Worm (Caenorhabditis elegans): ENCODE data around the gene clec-242.

Gene clec-242

ce11 chrV:17206469-17206868 lies 38.8 kb downstream of the clec-242 start:
- no peak for TF ChIP-seq T22C8.4 (GFP tag; IDR thresholded peaks at IDR 0.05)
- no peak for TF ChIP-seq cog-1 (tag; optimal IDR thresholded peaks at IDR 0.05)
- TF ChIP-seq tab-1 (GFP tag; IDR thresholded peaks at IDR 0.05), result no peak
- TF ChIP-seq flt-1 (GFP tag; IDR thresholded peaks at IDR 0.05), result no peak
- TF ChIP-seq klf-2 (GFP tag; conservative IDR thresholded peaks at IDR 0.05), result no peak
- TF ChIP-seq ztf-29 (GFP tag; IDR thresholded peaks at IDR 0.05), result no peak
- TF ChIP-seq med-1 (GFP tag; optimal IDR thresholded peaks at IDR 0.05; ENCODE audit: insufficient read depth), result no peak
- no peak for TF ChIP-seq ztf-23 (GFP tag; IDR thresholded peaks at IDR 0.05)
- TF ChIP-seq ref-1 (GFP tag; conservative IDR thresholded peaks at IDR 0.05), result no peak

DNA sequence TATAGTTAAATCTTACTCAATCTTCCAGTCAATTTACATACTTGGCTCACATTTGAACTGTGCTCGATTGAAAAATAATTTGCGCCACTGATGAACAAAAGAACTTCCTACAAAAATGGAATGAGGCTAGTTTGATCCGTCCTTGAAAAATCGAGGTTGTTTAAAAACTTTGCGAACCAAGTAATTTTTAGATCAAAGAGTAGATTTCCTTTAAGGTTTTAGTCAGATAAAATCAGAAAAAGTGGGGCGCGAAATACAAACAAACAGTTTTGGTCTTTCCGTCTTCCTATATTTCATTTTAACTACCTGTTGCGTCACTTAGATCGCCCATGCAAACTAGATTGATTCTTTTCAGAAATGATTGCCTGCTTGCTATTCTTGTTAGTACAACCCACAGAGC lies 43.5 kb downstream of the clec-242 start, which contains the start of gene Y68A4A.10:
Gene Y68A4A.10 (plus strand): TSS at position 301 of the 400 bp plus-strand sequence.
- TF ChIP-seq T22C8.4 (GFP tag; IDR thresholded peaks at IDR 0.05), result no peak
- no peak for TF ChIP-seq flt-1 (GFP tag; IDR thresholded peaks at IDR 0.05)
- TF ChIP-seq tab-1 (GFP tag; IDR thresholded peaks at IDR 0.05), result no peak
- TF ChIP-seq klf-2 (GFP tag; conservative IDR thresholded peaks at IDR 0.05), result no peak
- TF ChIP-seq cog-1 (tag; optimal IDR thresholded peaks at IDR 0.05), result no peak
- no peak for TF ChIP-seq ztf-29 (GFP tag; IDR thresholded peaks at IDR 0.05)
- no peak for TF ChIP-seq med-1 (GFP tag; optimal IDR thresholded peaks at IDR 0.05; ENCODE audit: insufficient read depth)
- TF ChIP-seq ztf-23 (GFP tag; IDR thresholded peaks at IDR 0.05), result no peak
- TF ChIP-seq ref-1 (GFP tag; conservative IDR thresholded peaks at IDR 0.05), result no peak

DNA sequence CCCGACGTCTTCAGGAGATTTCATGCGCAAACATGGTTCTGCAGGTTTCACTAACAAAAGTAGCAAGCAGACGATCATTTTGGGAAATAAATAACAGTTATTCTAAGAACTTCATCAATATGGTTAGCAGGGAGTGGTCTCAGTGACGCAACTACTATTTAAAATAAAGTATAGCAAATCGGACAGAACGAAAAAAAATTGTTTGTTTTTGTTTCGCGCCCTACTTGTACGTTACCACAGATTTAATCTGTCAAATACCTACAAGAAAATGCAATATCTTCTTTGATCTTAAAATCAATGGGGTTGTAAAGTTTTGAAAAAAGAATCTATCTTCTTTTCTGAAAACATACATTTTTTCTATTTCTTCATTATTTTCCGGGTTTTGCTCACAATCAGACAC lies 46.4 kb downstream of the clec-242 start, which contains the start of gene srz-96:
Gene srz-96 (plus strand): TSS at position 301 of the 400 bp plus-strand sequence.
- TF ChIP-seq med-1 (GFP tag; optimal IDR thresholded peaks at IDR 0.05; ENCODE audit: insufficient read depth) (no peak), ref-1 (GFP tag; conservative IDR thresholded peaks at IDR 0.05) (no peak), flt-1 (GFP tag; IDR thresholded peaks at IDR 0.05) (no peak), T22C8.4 (GFP tag; IDR thresholded peaks at IDR 0.05) (no peak), klf-2 (GFP tag; conservative IDR thresholded peaks at IDR 0.05) (no peak), tab-1 (GFP tag; IDR thresholded peaks at IDR 0.05) (no peak), ztf-23 (GFP tag; IDR thresholded peaks at IDR 0.05) (no peak), ztf-29 (GFP tag; IDR thresholded peaks at IDR 0.05) (no peak), cog-1 (tag; optimal IDR thresholded peaks at IDR 0.05) (no peak)
